Worm (Caenorhabditis elegans) whole organism, L2 larva: ENCODE results near the gene arrd-9.
A peak's percentile ranks its signal among the peaks of the same experiment; 100 is the strongest.

Source experiments
- C34F6.9 ChIP-seq: fragments of 150-350 bp; optimal IDR thresholded peaks from 2 replicates; lab custom pipeline; 2014; ENCODE audit warnings: missing biosample characterization, missing genetic modification characterization
- F13H6.1 ChIP-seq: sonication (generic microtip); optimal IDR thresholded peaks from 2 replicates; lab custom pipeline; 2016; ENCODE audit warnings: missing genetic modification characterization, missing compliant biosample characterization
- R02D3.7 ChIP-seq: fragments of 150-350 bp; optimal IDR thresholded peaks from 2 replicates; lab custom pipeline; 2014; ENCODE audit warnings: missing biosample characterization, missing genetic modification characterization
- Y55F3AM.14 ChIP-seq: fragments of 200-800 bp; sonication (Bioruptor generic); optimal IDR thresholded peaks from 2 replicates; lab custom pipeline; 2018; ENCODE audit warnings: mild to moderate bottlenecking, missing genetic modification characterization, missing compliant biosample characterization
- ZK546.5 ChIP-seq: sonication (generic microtip); optimal IDR thresholded peaks from 2 replicates; lab custom pipeline; 2017; ENCODE audit warnings: missing biosample characterization, missing genetic modification characterization
- alr-1 ChIP-seq: fragments of 150-350 bp; optimal IDR thresholded peaks from 2 replicates; lab custom pipeline; 2014; ENCODE audit warnings: missing biosample characterization, missing genetic modification characterization
- ama-1 ChIP-seq: fragments of 150-350 bp; optimal IDR thresholded peaks from 2 replicates; lab custom pipeline; 2018; ENCODE audit warnings: inconsistent platforms
- blmp-1 ChIP-seq: sonication (generic microtip); optimal IDR thresholded peaks from 2 replicates; lab custom pipeline; 2017; ENCODE audit warnings: missing genetic modification characterization, mild to moderate bottlenecking, missing compliant biosample characterization, antibody characterized with exemption, moderate library complexity; ENCODE audit not compliant: insufficient read depth
- ceh-16 ChIP-seq: fragments of 150-350 bp; optimal IDR thresholded peaks from 2 replicates; lab custom pipeline; 2014; ENCODE audit warnings: missing biosample characterization, missing genetic modification characterization
- ceh-82 ChIP-seq: fragments of 150-350 bp; optimal IDR thresholded peaks from 2 replicates; lab custom pipeline; 2014; ENCODE audit warnings: missing biosample characterization, missing genetic modification characterization
- crh-2 ChIP-seq: sonication (generic microtip); optimal IDR thresholded peaks from 2 replicates; lab custom pipeline; 2017; ENCODE audit warnings: missing biosample characterization, missing genetic modification characterization
- dmd-4 ChIP-seq: sonication (generic microtip); optimal IDR thresholded peaks from 2 replicates; lab custom pipeline; 2017; ENCODE audit warnings: missing biosample characterization, missing genetic modification characterization
- egl-27 ChIP-seq: sonication (generic microtip); optimal IDR thresholded peaks from 3 replicates; lab custom pipeline; 2017; ENCODE audit warnings: missing biosample characterization, missing genetic modification reagents, missing genetic modification characterization
- elt-1 ChIP-seq: fragments of 150-350 bp; optimal IDR thresholded peaks from 2 replicates; lab custom pipeline; 2014; ENCODE audit warnings: missing biosample characterization, missing genetic modification characterization
- fos-1 ChIP-seq: fragments of 150-350 bp; optimal IDR thresholded peaks from 2 replicates; lab custom pipeline; 2014; ENCODE audit warnings: missing biosample characterization, missing genetic modification characterization
- gmeb-1 ChIP-seq: fragments of 150-350 bp; optimal IDR thresholded peaks from 2 replicates; lab custom pipeline; 2014; ENCODE audit warnings: missing biosample characterization, missing genetic modification characterization
- lin-11 ChIP-seq: fragments of 150-350 bp; sonication (generic microtip); optimal IDR thresholded peaks from 2 replicates; lab custom pipeline; 2014; ENCODE audit warnings: missing biosample characterization, missing genetic modification characterization, inconsistent platforms, mixed read lengths
- lin-13 ChIP-seq: fragments of 150-350 bp; optimal IDR thresholded peaks from 2 replicates; lab custom pipeline; 2014; ENCODE audit warnings: missing biosample characterization, missing genetic modification reagents, missing genetic modification characterization
- lsy-2 ChIP-seq, 2 experiments: fragments of 150-350 bp in 1 of 2; sonication (generic microtip) in 1 of 2; optimal IDR thresholded peaks; 2 replicates each; lab custom pipeline; 2014 to 2017; ENCODE audit warnings: missing biosample characterization in 2 of 2, missing genetic modification characterization in 2 of 2
- mab-5 ChIP-seq: fragments of 150-350 bp; optimal IDR thresholded peaks from 2 replicates; lab custom pipeline; 2014; ENCODE audit warnings: missing biosample characterization, missing genetic modification characterization
- mbf-1 ChIP-seq: sonication (generic microtip); optimal IDR thresholded peaks from 2 replicates; lab custom pipeline; 2017; ENCODE audit warnings: missing biosample characterization, missing genetic modification characterization
- nhr-10 ChIP-seq: sonication (generic microtip); optimal IDR thresholded peaks from 2 replicates; lab custom pipeline; 2017; ENCODE audit warnings: missing biosample characterization, missing genetic modification characterization
- nhr-11 ChIP-seq: fragments of 150-350 bp; optimal IDR thresholded peaks from 2 replicates; lab custom pipeline; 2014; ENCODE audit warnings: missing biosample characterization, missing genetic modification characterization
- nhr-12 ChIP-seq: fragments of 150-350 bp; optimal IDR thresholded peaks from 2 replicates; lab custom pipeline; 2014; ENCODE audit warnings: missing biosample characterization, missing genetic modification characterization
- nhr-129 ChIP-seq: fragments of 150-350 bp; optimal IDR thresholded peaks from 2 replicates; lab custom pipeline; 2014; ENCODE audit warnings: missing biosample characterization, missing genetic modification characterization
- nhr-21 ChIP-seq: fragments of 150-350 bp; optimal IDR thresholded peaks from 2 replicates; lab custom pipeline; 2014; ENCODE audit warnings: missing biosample characterization, missing genetic modification characterization
- nhr-23 ChIP-seq: fragments of 150-350 bp; optimal IDR thresholded peaks from 2 replicates; lab custom pipeline; 2014; ENCODE audit warnings: missing biosample characterization, missing genetic modification reagents, missing genetic modification characterization
- nhr-25 ChIP-seq: fragments of 150-350 bp; sonication (generic microtip); optimal IDR thresholded peaks from 3 replicates; lab custom pipeline; 2014; ENCODE audit warnings: missing biosample characterization, missing genetic modification characterization
- nhr-6 ChIP-seq: fragments of 150-350 bp; optimal IDR thresholded peaks from 2 replicates; lab custom pipeline; 2014; ENCODE audit warnings: missing biosample characterization, missing genetic modification characterization
- nhr-77 ChIP-seq: fragments of 150-350 bp; optimal IDR thresholded peaks from 2 replicates; lab custom pipeline; 2014; ENCODE audit warnings: missing biosample characterization, missing genetic modification characterization
- peb-1 ChIP-seq: fragments of 150-350 bp; optimal IDR thresholded peaks from 2 replicates; lab custom pipeline; 2014; ENCODE audit warnings: missing biosample characterization, missing genetic modification characterization
- sem-4 ChIP-seq: fragments of 150-350 bp; optimal IDR thresholded peaks from 2 replicates; lab custom pipeline; 2014; ENCODE audit warnings: missing biosample characterization, missing genetic modification reagents, missing genetic modification characterization
- skn-1 ChIP-seq: sonication (generic microtip); optimal IDR thresholded peaks from 2 replicates; lab custom pipeline; 2017; ENCODE audit warnings: missing biosample characterization, missing genetic modification characterization
- sma-3 ChIP-seq: sonication (generic microtip); optimal IDR thresholded peaks from 2 replicates; lab custom pipeline; 2016; ENCODE audit warnings: missing genetic modification reagents, missing genetic modification characterization, missing compliant biosample characterization
- sma-9 ChIP-seq, 2 experiments: fragments of 150-350 bp in 1 of 2; sonication (generic microtip) in 1 of 2; optimal IDR thresholded peaks; 2 replicates each; lab custom pipeline; 2014 to 2016; ENCODE audit warnings: missing genetic modification characterization in 2 of 2, mild to moderate bottlenecking in 1 of 2, missing biosample characterization in 1 of 2, missing compliant biosample characterization in 1 of 2, missing genetic modification reagents in 1 of 2, moderate library complexity in 1 of 2
- snpc-4 ChIP-seq: fragments of 150-350 bp; optimal IDR thresholded peaks from 2 replicates; lab custom pipeline; 2014; ENCODE audit warnings: missing biosample characterization, missing genetic modification characterization
- unc-39 ChIP-seq: fragments of 150-350 bp; optimal IDR thresholded peaks from 2 replicates; lab custom pipeline; 2014; ENCODE audit warnings: missing biosample characterization, missing genetic modification characterization
- unc-55 ChIP-seq: fragments of 150-350 bp; sonication (generic microtip); optimal IDR thresholded peaks from 3 replicates; lab custom pipeline; 2014; ENCODE audit warnings: missing biosample characterization, missing genetic modification reagents, missing genetic modification characterization
- unc-62 ChIP-seq: fragments of 150-350 bp; optimal IDR thresholded peaks from 2 replicates; lab custom pipeline; 2014; ENCODE audit warnings: missing biosample characterization, missing genetic modification reagents, missing genetic modification characterization
- ztf-1 ChIP-seq: fragments of 200-800 bp; sonication (Bioruptor generic); conservative IDR thresholded peaks from 2 replicates; pipeline ENCODE4 v1.3.6; 2022; ENCODE audit warnings: missing genetic modification characterization, missing compliant biosample characterization
- ztf-11 ChIP-seq: sonication (generic microtip); optimal IDR thresholded peaks from 2 replicates; lab custom pipeline; 2017; ENCODE audit warnings: missing biosample characterization, missing genetic modification characterization
- ztf-4 ChIP-seq: fragments of 150-350 bp; optimal IDR thresholded peaks from 2 replicates; lab custom pipeline; 2014; ENCODE audit warnings: missing biosample characterization, missing genetic modification characterization

arrd-9 gene

DNA sequence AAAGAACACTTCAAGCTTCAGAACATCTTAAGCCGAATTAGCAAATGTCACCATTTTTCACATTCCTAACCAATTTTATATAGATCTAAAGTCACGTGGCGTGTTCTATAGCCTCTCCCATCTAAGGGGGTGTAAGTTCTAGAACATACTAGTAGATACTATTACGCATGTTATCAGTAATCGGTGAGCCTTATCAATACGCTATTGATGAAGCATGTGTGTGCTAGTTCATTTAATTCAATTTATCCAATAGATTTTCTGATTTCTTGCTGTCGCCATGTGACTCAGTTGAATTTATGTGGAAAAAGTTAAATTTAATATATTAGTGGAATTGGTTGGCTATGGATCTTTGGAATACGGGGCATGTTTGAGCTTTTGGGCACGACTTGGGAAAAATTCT is 25.8 kb upstream of the arrd-9 start:
- TF ChIP-seq fos-1 (tag; lab: Kevin White, UChicago) (no peak), sem-4 (tag; lab: Kevin White, UChicago) (no peak), skn-1 (tag; lab: Kevin White, UChicago) (no peak)

DNA sequence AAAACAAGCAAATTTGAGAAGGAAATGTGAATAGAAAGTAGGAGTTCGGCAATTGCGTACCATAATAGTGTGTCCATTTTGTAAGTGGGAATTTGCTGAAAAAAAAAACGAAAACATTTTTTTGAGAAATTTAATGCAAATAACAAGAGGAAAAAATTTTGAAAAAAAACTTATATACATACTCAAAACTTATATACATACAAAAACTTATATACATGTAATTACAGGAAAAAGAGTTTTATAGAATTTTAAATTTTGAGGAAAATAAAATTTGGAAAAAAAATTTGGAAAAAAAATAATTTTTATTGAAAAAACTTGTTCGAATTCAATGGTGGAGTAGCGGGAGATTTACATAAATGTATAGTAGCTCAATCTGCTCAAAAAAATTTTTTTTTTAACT is 22.1 kb upstream of the arrd-9 start, which contains the start of gene ador-1:
ador-1 (minus strand) TSS at position 101 of the 400 bp plus-strand sequence.
- no peak for TF ChIP-seq sma-3

ce11 chrII:12499969-12500368 is 19.3 kb upstream of the arrd-9 start:
- no peak for TF ChIP-seq nhr-11 (tag; lab: Kevin White, UChicago)
- TF ChIP-seq unc-62 (GFP tag; lab: Kevin White, UChicago), result no peak
- TF ChIP-seq C34F6.9 (tag; lab: Kevin White, UChicago), result no peak
- no peak for TF ChIP-seq ZK546.5 (tag; lab: Kevin White, UChicago)
- TF ChIP-seq sma-3, result no peak
- no peak for TF ChIP-seq nhr-10
- TF ChIP-seq egl-27 (tag; lab: Kevin White, UChicago), result no peak
- no peak for TF ChIP-seq nhr-12
- no peak for TF ChIP-seq alr-1
- TF ChIP-seq ceh-16 (tag; lab: Kevin White, UChicago), result no peak

DNA sequence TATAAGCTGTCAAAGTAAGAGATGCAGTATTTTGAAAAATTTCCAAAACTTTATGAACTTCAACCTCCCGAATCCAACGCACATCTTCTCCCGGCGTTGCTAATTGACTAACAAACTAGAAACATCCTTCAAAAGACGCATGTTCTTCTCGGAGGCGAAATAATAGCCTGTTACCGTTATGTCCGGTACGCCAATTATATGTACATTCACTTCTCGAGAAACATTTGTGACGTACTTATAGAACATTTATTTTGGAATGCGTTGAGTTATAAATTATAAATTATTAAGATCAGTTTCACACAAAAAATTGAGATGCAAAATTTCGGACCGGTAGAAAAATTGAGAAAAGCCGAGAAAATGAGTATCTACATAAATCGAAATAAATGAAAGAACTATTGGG is 16.3 kb upstream of the arrd-9 start, which contains the start of gene T21B4.3:
T21B4.3 (minus strand) TSS at position 101 of the 400 bp plus-strand sequence.
- TF ChIP-seq blmp-1 (tag; lab: Kevin White, UChicago) (no peak), nhr-6 (tag; lab: Kevin White, UChicago) (no peak), ztf-1 (GFP tag; lab: Robert Waterston, UW) (no peak), Y55F3AM.14 (GFP tag; lab: Kevin White, UChicago) (no peak), F13H6.1 (no peak), C34F6.9 (tag; lab: Kevin White, UChicago) (no peak), unc-39 (tag; lab: Kevin White, UChicago) (no peak), sma-3 (no peak), unc-62 (GFP tag; lab: Kevin White, UChicago) (no peak), R02D3.7 (tag; lab: Kevin White, UChicago) (no peak), fos-1 (tag; lab: Kevin White, UChicago) (no peak), peb-1 (tag; lab: Kevin White, UChicago) (no peak), ztf-11 (tag; lab: Kevin White, UChicago) (no peak), nhr-11 (tag; lab: Kevin White, UChicago) (no peak), dmd-4 (tag; lab: Kevin White, UChicago) (no peak), ceh-82 (tag; lab: Kevin White, UChicago) (no peak), gmeb-1 (tag; lab: Kevin White, UChicago) (no peak)
- TF ChIP-seq, all 48 proteins: peak for 0

ce11 chrII:12494556-12495131 is 13.9 kb upstream of the arrd-9 start, which contains the start of gene col-85:
Gene col-85, minus strand, starts transcription at chrII:12495095.
- TF ChIP-seq alr-1 (no peak), C34F6.9 (tag; lab: Kevin White, UChicago) (peak; percentile 56), ztf-11 (tag; lab: Kevin White, UChicago) (no peak), lsy-2 (tag; optimal IDR thresholded peaks at IDR 0.05; lab: Kevin White, UChicago) (peak; percentile 68 to 70), sma-3 (peak; percentile 65), nhr-77 (tag; lab: Kevin White, UChicago) (no peak), nhr-23 (tag; lab: Kevin White, UChicago) (no peak), unc-55 (GFP tag; lab: Kevin White, UChicago) (peak; percentile 71), nhr-6 (tag; lab: Kevin White, UChicago) (peak; percentile 47), nhr-21 (tag; lab: Kevin White, UChicago) (peak; percentile 60), nhr-129 (tag; lab: Kevin White, UChicago) (peak; percentile 75), crh-2 (tag; lab: Kevin White, UChicago) (peak; percentile 60), lin-11 (tag; lab: Kevin White, UChicago) (peak; percentile 69), ztf-1 (GFP tag; lab: Robert Waterston, UW) (no peak), mab-5 (tag; lab: Kevin White, UChicago) (no peak), ztf-4 (no peak), ceh-82 (tag; lab: Kevin White, UChicago) (no peak), nhr-25 (tag; lab: Kevin White, UChicago) (no peak), ceh-16 (tag; lab: Kevin White, UChicago) (no peak), nhr-10 (no peak), nhr-12 (no peak), sem-4 (tag; lab: Kevin White, UChicago) (peak; percentile 46), ama-1 (lab: Kevin White, UChicago) (no peak), egl-27 (tag; lab: Kevin White, UChicago) (peak; percentile 53), mbf-1 (tag; lab: Kevin White, UChicago) (no peak), unc-62 (GFP tag; lab: Kevin White, UChicago) (no peak), peb-1 (tag; lab: Kevin White, UChicago) (no peak), fos-1 (tag; lab: Kevin White, UChicago) (peak; percentile 49), lin-13 (GFP tag; lab: Kevin White, UChicago) (no peak), snpc-4 (tag; lab: Kevin White, UChicago) (peak; percentile 92), sma-9 (GFP tag; optimal IDR thresholded peaks at IDR 0.05; lab: Kevin White, UChicago) (peak; percentile 85), sma-9 (tag; optimal IDR thresholded peaks at IDR 0.05; lab: Kevin White, UChicago) (no peak), nhr-11 (tag; lab: Kevin White, UChicago) (peak; percentile 8), elt-1 (tag; lab: Kevin White, UChicago) (no peak), gmeb-1 (tag; lab: Kevin White, UChicago) (peak; percentile 69)
